Worm (Caenorhabditis elegans) whole organism, L1 larva: Measurements from ENCODE around the gene dod-23.

Experiments used
- blmp-1 ChIP-seq: fragments of 150-350 bp; optimal IDR thresholded peaks from 2 replicates; lab custom pipeline; 2014; ENCODE audit warnings: missing biosample characterization, missing genetic modification characterization
- ceh-88 ChIP-seq: fragments of 200-800 bp; sonication (Bioruptor generic); IDR thresholded peaks from 2 replicates; pipeline ENCODE4 v1.3.6; 2022; ENCODE audit warnings: missing genetic modification characterization, missing compliant biosample characterization
- dpl-1 ChIP-seq, 3 experiments: fragments of 150-350 bp in 2 of 3; sonication (generic microtip) in 1 of 3; optimal IDR thresholded peaks; 2 replicates each; lab custom pipeline; 2014 to 2017; ENCODE audit warnings: missing biosample characterization in 3 of 3, missing genetic modification characterization in 3 of 3, missing genetic modification reagents in 3 of 3
- elt-2 ChIP-seq: sonication (generic microtip); optimal IDR thresholded peaks from 2 replicates; lab custom pipeline; 2016; ENCODE audit warnings: missing genetic modification characterization, mild to moderate bottlenecking, inconsistent platforms, missing compliant biosample characterization, missing genetic modification reagents
- hpl-2 ChIP-seq: fragments of 150-350 bp; optimal IDR thresholded peaks from 2 replicates; lab custom pipeline; 2014; ENCODE audit warnings: missing biosample characterization, missing genetic modification reagents, missing genetic modification characterization
- jun-1 ChIP-seq: fragments of 150-350 bp; optimal IDR thresholded peaks from 2 replicates; lab custom pipeline; 2014; ENCODE audit warnings: missing biosample characterization, missing genetic modification reagents, missing genetic modification characterization
- lin-39 ChIP-seq: fragments of 150-350 bp; optimal IDR thresholded peaks from 2 replicates; lab custom pipeline; 2014; ENCODE audit warnings: missing biosample characterization, missing genetic modification reagents, missing genetic modification characterization
- ztf-11 ChIP-seq, 2 experiments: sonication (generic microtip); optimal IDR thresholded peaks; 2 replicates each; lab custom pipeline; 2016 to 2017; ENCODE audit warnings: missing genetic modification characterization in 2 of 2, missing biosample characterization in 1 of 2, missing compliant biosample characterization in 1 of 2
- ztf-4 ChIP-seq: fragments of 150-350 bp; optimal IDR thresholded peaks from 2 replicates; lab custom pipeline; 2014; ENCODE audit warnings: missing biosample characterization, missing genetic modification characterization

DNA sequence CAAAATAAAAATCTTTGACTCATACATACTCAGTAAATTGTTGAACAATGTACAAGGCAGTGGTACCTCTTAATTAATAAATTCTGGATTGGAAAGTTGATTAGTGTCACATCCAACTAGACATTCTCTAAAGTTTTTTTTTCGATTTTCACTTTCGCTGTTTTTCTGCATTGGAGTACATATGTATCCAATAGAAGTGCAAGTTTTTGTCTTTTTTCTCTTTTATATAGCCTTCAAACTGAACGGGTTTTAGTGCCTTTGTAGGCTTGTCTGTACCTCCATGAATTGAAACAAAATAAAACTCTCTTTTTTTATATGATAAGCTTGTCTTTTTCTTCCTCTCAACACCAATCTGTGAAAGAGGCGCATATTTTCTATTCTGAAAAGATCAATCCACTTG is 18.8 kb downstream of the dod-23 start:
- TF ChIP-seq jun-1 (tag; lab: Kevin White, UChicago): no peak
- TF ChIP-seq ceh-88: no peak
- no peak for TF ChIP-seq dpl-1 (GFP tag; optimal IDR thresholded peaks at IDR 0.05; lab: Kevin White, UChicago)
- no peak for TF ChIP-seq hpl-2
- no peak for TF ChIP-seq ztf-11 (tag; optimal IDR thresholded peaks at IDR 0.05; lab: Kevin White, UChicago)
- TF ChIP-seq blmp-1 (tag; lab: Kevin White, UChicago): peak; percentile 18
- TF ChIP-seq lin-39: no peak
- TF ChIP-seq elt-2: no peak
- TF ChIP-seq ztf-4 (tag; lab: Kevin White, UChicago): no peak
